Worm (Caenorhabditis elegans): ENCODE data around the gene F23H12.3.

DNA sequence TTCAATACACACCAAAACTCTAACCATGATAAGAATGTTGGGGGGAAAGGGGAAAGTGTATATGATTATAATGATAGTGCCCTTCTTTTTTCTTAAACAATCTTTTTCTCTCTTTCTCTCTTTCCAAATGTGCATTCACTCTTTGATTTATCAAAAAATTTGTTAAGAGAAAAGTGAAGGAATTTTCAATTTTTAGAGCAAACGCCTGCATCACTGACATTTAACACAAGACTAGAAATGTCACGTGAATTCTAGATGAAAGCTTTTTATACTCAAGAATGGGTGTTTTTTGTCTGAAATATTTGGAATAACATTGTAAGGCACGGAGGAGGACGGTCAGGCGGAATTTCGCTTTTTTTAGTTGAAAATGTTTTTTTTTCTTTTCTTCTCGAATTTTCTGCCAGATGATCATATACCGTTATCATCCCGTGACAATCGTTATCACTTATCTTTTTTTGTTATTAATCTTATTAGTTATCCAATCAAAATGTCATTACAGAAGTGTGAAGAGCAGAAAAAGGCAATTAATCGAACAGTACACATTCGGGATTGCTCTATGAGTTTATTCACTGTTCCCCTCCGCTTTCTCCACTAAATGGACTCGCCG lies 42.9 kb upstream of the F23H12.3 start, which contains the start of the genes frm-7 and F55C5.17:
- TF ChIP-seq ama-1 (optimal IDR thresholded peaks at IDR 0.05) (no peak), flt-1 (GFP tag; IDR thresholded peaks at IDR 0.05) (no peak), tbx-11 (GFP tag; IDR thresholded peaks at IDR 0.05) (no peak), hmbx-1 (tag; optimal IDR thresholded peaks at IDR 0.05) (no peak), ceh-36 (tag; optimal IDR thresholded peaks at IDR 0.05) (no peak), sea-1 (GFP tag; conservative IDR thresholded peaks at IDR 0.05) (no peak), ets-7 (tag; optimal IDR thresholded peaks at IDR 0.05) (no peak), B0310.2 (tag; optimal IDR thresholded peaks at IDR 0.05) (no peak), tra-4 (tag; optimal IDR thresholded peaks at IDR 0.05) (no peak), hnd-1 (tag; optimal IDR thresholded peaks at IDR 0.05) (no peak), scrt-1 (GFP tag; IDR thresholded peaks at IDR 0.05) (no peak)
